Fruit fly (Drosophila melanogaster) S2 (cell line): ENCODE results near the gene CG16890.

ENCODE experiments used
- CG8478 ChIP-seq: fragments of >200 bp; optimal IDR thresholded peaks from 2 replicates; lab custom pipeline; 2018
- CTCF ChIP-seq, 2 experiments: fragments of >200 bp; optimal IDR thresholded peaks; 2 replicates each; lab custom pipeline; 2018

- no peak for TF ChIP-seq CTCF (optimal IDR thresholded peaks at IDR 0.05; lab: Kevin White, UChicago)
- no peak for TF ChIP-seq CG8478 (lab: Kevin White, UChicago)
Measured at dm6 chr2L:13770884-13771283, 13.3 kb downstream of the CG16890 start.
